Fruit fly (Drosophila melanogaster) whole organism, embryonic: ENCODE data around the gene scyl.
A peak's percentile ranks its signal among the peaks of the same experiment; 100 is the strongest.

Source experiments
- Atf6 ChIP-seq: fragments of 200-800 bp; sonication (Bioruptor generic); IDR thresholded peaks from 2 replicates; pipeline ENCODE4 v1.3.6; 2022; ENCODE audit warnings: missing biosample characterization, missing genetic modification characterization
- Awh ChIP-seq: fragments of 200-800 bp; sonication (Bioruptor generic); IDR thresholded peaks from 2 replicates; pipeline ENCODE4, ENCODE4 v1.3.6; 2022; ENCODE audit warnings: missing biosample characterization, missing genetic modification characterization
- CG10431 ChIP-seq: fragments of 200-800 bp; sonication (Bioruptor generic); optimal IDR thresholded peaks from 3 replicates; lab custom pipeline; 2018; ENCODE audit warnings: missing biosample characterization, mild to moderate bottlenecking, missing genetic modification characterization
- CG13624 ChIP-seq: fragments of 200-800 bp; sonication (Bioruptor generic); optimal IDR thresholded peaks from 2 replicates; lab custom pipeline; 2016; ENCODE audit warnings: missing biosample characterization, missing genetic modification characterization
- CG13894 ChIP-seq: fragments of 200-800 bp; sonication (Bioruptor generic); optimal IDR thresholded peaks from 3 replicates; lab custom pipeline; 2018; ENCODE audit warnings: missing biosample characterization, mild to moderate bottlenecking, missing genetic modification characterization, moderate library complexity
- CG14441 ChIP-seq: fragments of 200-800 bp; sonication (Bioruptor generic); IDR thresholded peaks from 2 replicates; pipeline ENCODE4 v1.3.6; 2022; ENCODE audit warnings: missing biosample characterization, missing genetic modification characterization
- CG15479 ChIP-seq: fragments of 200-800 bp; sonication (Bioruptor generic); optimal IDR thresholded peaks from 3 replicates; lab custom pipeline; 2019; ENCODE audit warnings: missing biosample characterization, mild to moderate bottlenecking, missing genetic modification characterization, moderate library complexity
- CG1603 ChIP-seq: fragments of 200-800 bp; sonication (Bioruptor generic); optimal IDR thresholded peaks from 2 replicates; lab custom pipeline; 2019; ENCODE audit warnings: missing biosample characterization, mild to moderate bottlenecking, missing genetic modification characterization, moderate library complexity
- CG16779 ChIP-seq: fragments of 200-800 bp; sonication (Bioruptor generic); IDR thresholded peaks from 2 replicates; pipeline ENCODE4 v1.3.6; 2022; ENCODE audit warnings: missing biosample characterization, missing genetic modification characterization
- CG17186 ChIP-seq: fragments of 200-800 bp; sonication (Bioruptor generic); optimal IDR thresholded peaks from 3 replicates; lab custom pipeline; 2017; ENCODE audit warnings: missing biosample characterization, missing genetic modification reagents, missing genetic modification characterization
- CG17328 ChIP-seq: fragments of 200-800 bp; sonication (Bioruptor generic); IDR thresholded peaks from 2 replicates; pipeline ENCODE4 v1.3.6; 2022; ENCODE audit warnings: missing biosample characterization, missing genetic modification characterization
- CG17385 ChIP-seq: fragments of 200-800 bp; sonication (Bioruptor generic); optimal IDR thresholded peaks from 3 replicates; lab custom pipeline; 2018; ENCODE audit warnings: missing biosample characterization, mild to moderate bottlenecking, missing genetic modification characterization
- CG1832 ChIP-seq: fragments of 200-800 bp; sonication (Bioruptor generic); optimal IDR thresholded peaks from 2 replicates; lab custom pipeline; 2017; ENCODE audit warnings: missing biosample characterization, mild to moderate bottlenecking, missing genetic modification characterization, inconsistent platforms
- CG34376 ChIP-seq: fragments of 200-800 bp; sonication (Bioruptor generic); optimal IDR thresholded peaks from 2 replicates; lab custom pipeline; 2018; ENCODE audit warnings: missing biosample characterization, mild to moderate bottlenecking, missing genetic modification characterization
- CG5180 ChIP-seq: fragments of 200-800 bp; sonication (Bioruptor generic); optimal IDR thresholded peaks from 3 replicates; lab custom pipeline; 2017; ENCODE audit warnings: missing biosample characterization, missing genetic modification characterization, mild to moderate bottlenecking, moderate library complexity, missing genetic modification reagents
- CG7839 ChIP-seq: fragments of 200-800 bp; sonication (Bioruptor generic); optimal IDR thresholded peaks from 3 replicates; lab custom pipeline; 2018; ENCODE audit warnings: missing biosample characterization, mild to moderate bottlenecking, missing genetic modification characterization, moderate library complexity
- CG8478 ChIP-seq: fragments of >200 bp; optimal IDR thresholded peaks from 2 replicates; lab custom pipeline; 2018
- Dbx ChIP-seq: fragments of 200-800 bp; sonication (Bioruptor generic); IDR thresholded peaks from 3 replicates; pipeline ENCODE4 v1.3.6; 2022; ENCODE audit warnings: missing biosample characterization, missing genetic modification characterization
- Deaf1 ChIP-seq: fragments of 200-800 bp; optimal IDR thresholded peaks from 3 replicates; lab custom pipeline; 2019; ENCODE audit warnings: missing biosample characterization, mild to moderate bottlenecking, missing genetic modification characterization, moderate library complexity
- Dp ChIP-seq: fragments of 200-800 bp; sonication (Bioruptor generic); optimal IDR thresholded peaks from 2 replicates; lab custom pipeline; 2018; ENCODE audit warnings: missing biosample characterization, mild to moderate bottlenecking, missing genetic modification characterization, moderate library complexity
- HmgD ChIP-seq: fragments of 200-800 bp; sonication (Bioruptor generic); optimal IDR thresholded peaks from 3 replicates; lab custom pipeline; 2016; ENCODE audit warnings: missing biosample characterization, missing genetic modification characterization
- HmgZ ChIP-seq: fragments of 200-800 bp; sonication (Bioruptor generic); optimal IDR thresholded peaks from 2 replicates; lab custom pipeline; 2018; ENCODE audit warnings: missing biosample characterization, mild to moderate bottlenecking, missing genetic modification characterization
- Hr78 ChIP-seq, 2 experiments: fragments of 200-800 bp in 1 of 2; fragments of >200 bp in 1 of 2; sonication (Bioruptor generic) in 1 of 2; optimal IDR thresholded peaks; 2 replicates each; lab custom pipeline; 2017 to 2019; ENCODE audit warnings: missing biosample characterization in 2 of 2, missing genetic modification characterization in 2 of 2, mild to moderate bottlenecking in 1 of 2, moderate library complexity in 1 of 2
- Lim3 ChIP-seq: fragments of 200-800 bp; sonication (Bioruptor generic); IDR thresholded peaks from 2 replicates; pipeline ENCODE4 v1.3.6; 2022; ENCODE audit warnings: missing biosample characterization, missing genetic modification characterization
- Rfx ChIP-seq: fragments of 200-800 bp; sonication (Bioruptor generic); IDR thresholded peaks from 2 replicates; pipeline ENCODE4 v1.3.6; 2022; ENCODE audit warnings: missing biosample characterization, missing genetic modification characterization
- ase ChIP-seq: fragments of 200-800 bp; sonication (Bioruptor generic); IDR thresholded peaks from 3 replicates; pipeline ENCODE4 v1.3.6; 2022; ENCODE audit warnings: missing biosample characterization, missing genetic modification characterization
- cas ChIP-seq: fragments of 200-800 bp; sonication (Bioruptor generic); IDR thresholded peaks from 2 replicates; pipeline ENCODE4 v1.3.6; 2022; ENCODE audit warnings: missing biosample characterization, missing genetic modification characterization
- caup ChIP-seq: fragments of 200-800 bp; sonication (Bioruptor generic); optimal IDR thresholded peaks from 3 replicates; lab custom pipeline; 2017; ENCODE audit warnings: missing biosample characterization, mild to moderate bottlenecking, missing genetic modification characterization, moderate library complexity; ENCODE audit not compliant: severe bottlenecking
- chm ChIP-seq: fragments of 200-800 bp; sonication (Bioruptor generic); IDR thresholded peaks from 2 replicates; pipeline ENCODE4 v1.3.6; 2022; ENCODE audit warnings: missing biosample characterization, missing genetic modification characterization
- corto ChIP-seq: fragments of 200-800 bp; sonication (Bioruptor generic); optimal IDR thresholded peaks from 2 replicates; lab custom pipeline; 2016; ENCODE audit warnings: missing biosample characterization, mild to moderate bottlenecking, missing genetic modification characterization, moderate library complexity
- en ChIP-seq: fragments of 200-800 bp; sonication (Bioruptor generic); optimal IDR thresholded peaks from 2 replicates; lab custom pipeline; 2016; ENCODE audit warnings: missing biosample characterization, missing genetic modification characterization
- grau ChIP-seq: fragments of 200-800 bp; optimal IDR thresholded peaks from 3 replicates; lab custom pipeline; 2019; ENCODE audit warnings: missing biosample characterization, mild to moderate bottlenecking, missing genetic modification characterization, moderate library complexity
- grn ChIP-seq: fragments of 200-800 bp; sonication (Bioruptor generic); optimal IDR thresholded peaks from 3 replicates; lab custom pipeline; 2017; ENCODE audit warnings: missing biosample characterization, missing genetic modification characterization
- klu ChIP-seq: fragments of 200-800 bp; sonication (Bioruptor generic); IDR thresholded peaks from 2 replicates; pipeline ENCODE4 v1.3.6; 2022; ENCODE audit warnings: missing biosample characterization, missing genetic modification characterization
- lab ChIP-seq: fragments of 200-800 bp; sonication (Bioruptor generic); optimal IDR thresholded peaks from 3 replicates; lab custom pipeline; 2017; ENCODE audit warnings: missing biosample characterization, missing genetic modification characterization, mild to moderate bottlenecking, moderate library complexity, missing genetic modification reagents
- mirr ChIP-seq: fragments of 200-800 bp; sonication (Bioruptor generic); optimal IDR thresholded peaks from 3 replicates; lab custom pipeline; 2018; ENCODE audit warnings: missing biosample characterization, mild to moderate bottlenecking, missing genetic modification characterization
- otp ChIP-seq: fragments of 200-800 bp; sonication (Bioruptor generic); IDR thresholded peaks from 3 replicates; pipeline ENCODE4, ENCODE4 v1.3.6; 2022; ENCODE audit warnings: missing biosample characterization, missing genetic modification characterization
- p53 ChIP-seq: fragments of 200-800 bp; sonication (Bioruptor generic); optimal IDR thresholded peaks from 2 replicates; lab custom pipeline; 2016; ENCODE audit warnings: missing biosample characterization, missing genetic modification characterization
- peb ChIP-seq: fragments of 200-800 bp; sonication (Bioruptor generic); IDR thresholded peaks from 2 replicates; pipeline ENCODE4 v1.3.6; 2022; ENCODE audit warnings: missing biosample characterization, missing genetic modification characterization
- prd ChIP-seq, 3 experiments: fragments of >200 bp in 2 of 3; fragments of 200-800 bp in 1 of 3; sonication (Bioruptor generic) in 1 of 3; optimal IDR thresholded peaks in 2 of 3; IDR thresholded peaks in 1 of 3; 2 replicates in 2 of 3; 3 replicates in 1 of 3; pipeline versions ENCODE4 v1.3.6 to Lab custom; 2017 to 2022; ENCODE audit warnings: missing biosample characterization in 1 of 3, missing genetic modification characterization in 1 of 3
- schlank ChIP-seq: fragments of 200-800 bp; sonication (Bioruptor generic); optimal IDR thresholded peaks from 2 replicates; lab custom pipeline; 2018; ENCODE audit warnings: missing biosample characterization, mild to moderate bottlenecking, missing genetic modification characterization
- seq ChIP-seq: fragments of 200-800 bp; sonication (Bioruptor generic); IDR thresholded peaks from 2 replicates; pipeline ENCODE4 v1.3.6; 2022; ENCODE audit warnings: missing biosample characterization, missing genetic modification characterization
- slbo ChIP-seq: fragments of 200-800 bp; sonication (Bioruptor generic); IDR thresholded peaks from 2 replicates; pipeline ENCODE4 v1.3.6; 2022; ENCODE audit warnings: missing biosample characterization, missing genetic modification characterization
- so ChIP-seq: fragments of 200-800 bp; sonication (Bioruptor generic); IDR thresholded peaks from 3 replicates; pipeline ENCODE4 v1.3.6; 2022; ENCODE audit warnings: missing biosample characterization, missing genetic modification characterization
- zen ChIP-seq: fragments of 200-800 bp; sonication (Bioruptor generic); optimal IDR thresholded peaks from 3 replicates; lab custom pipeline; 2018; ENCODE audit warnings: missing biosample characterization, mild to moderate bottlenecking, missing genetic modification characterization, moderate library complexity
- zfh1 ChIP-seq: fragments of 200-800 bp; sonication (Bioruptor generic); IDR thresholded peaks from 3 replicates; pipeline ENCODE4 v1.3.6; 2022; ENCODE audit warnings: missing biosample characterization, missing genetic modification characterization

Gene scyl

DNA sequence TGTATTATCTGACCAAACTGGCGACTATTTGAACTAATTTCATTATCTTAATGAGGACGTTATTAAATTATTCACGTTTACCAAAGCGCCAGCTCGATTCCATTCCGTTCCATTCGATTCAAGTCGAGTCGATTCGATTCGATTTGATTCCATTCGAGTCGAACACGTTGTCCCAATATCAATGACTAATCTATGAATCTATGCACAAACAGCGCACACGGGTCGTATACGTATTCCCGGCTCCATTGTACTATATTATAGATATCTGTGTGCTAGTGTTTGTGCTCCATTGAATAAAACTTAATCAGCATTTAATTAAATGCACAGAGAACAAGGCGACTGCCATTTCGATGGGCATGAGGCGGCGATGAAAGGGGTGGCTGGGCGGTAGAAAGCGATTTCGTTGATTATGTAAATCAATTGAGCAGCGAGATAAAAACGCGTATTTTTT, 12.9 kb upstream of the scyl start (continued):
- TF ChIP-seq grau (tag; lab: Kevin White, UChicago), result peak; percentile 1
- peak; percentile 14 for TF ChIP-seq HmgZ (tag; lab: Kevin White, UChicago)
- no peak for TF ChIP-seq Rfx
- TF ChIP-seq en, result no peak
- TF ChIP-seq CG8478 (lab: Kevin White, UChicago), result no peak
- no peak for TF ChIP-seq cas (GFP tag; lab: Robert Waterston, UW)
- TF ChIP-seq CG13894 (tag; lab: Kevin White, UChicago), result peak; percentile 26
- TF ChIP-seq Lim3 (GFP tag; lab: Robert Waterston, UW), result peak; percentile 33; the same call in 1 of the 2 replicates

DNA sequence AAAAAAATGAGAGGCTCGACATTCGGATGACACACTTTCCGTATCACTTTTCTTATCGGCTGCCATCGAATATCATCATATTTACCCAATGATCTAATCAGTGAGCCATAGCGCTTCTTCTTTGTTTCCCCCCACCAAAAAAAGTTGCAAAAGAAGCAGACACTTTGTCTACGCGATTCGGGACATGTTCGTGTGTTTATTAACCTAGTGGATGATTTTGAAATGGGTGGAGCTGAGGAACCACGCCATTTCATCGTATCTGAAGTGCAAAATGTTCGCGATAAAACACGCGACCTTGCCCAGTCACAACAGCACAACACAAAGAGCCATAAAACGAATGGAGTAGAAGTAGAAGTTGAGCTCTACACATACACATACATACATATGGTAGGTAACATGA, 10.2 kb upstream of the scyl start:
- TF ChIP-seq zfh1 (GFP tag; lab: Robert Waterston, UW) (0 out of 3 replicates have a peak, but pooled peaks have one; percentile 27), CG17385 (GFP tag; lab: Kevin White, UChicago) (peak; percentile 31), Awh (GFP tag; lab: Robert Waterston, UW) (0 out of 2 replicates have a peak, but pooled peaks have one; percentile 33), otp (no peak), CG15479 (GFP tag; lab: Kevin White, UChicago) (peak; percentile 31), lab (GFP tag; lab: Kevin White, UChicago) (peak; percentile 5), CG34376 (GFP tag; lab: Kevin White, UChicago) (no peak), corto (GFP tag; lab: Kevin White, UChicago) (no peak), CG14441 (GFP tag; lab: Robert Waterston, UW) (no peak), CG10431 (no peak), CG13624 (no peak), CG5180 (GFP tag; lab: Kevin White, UChicago) (no peak), grn (GFP tag; lab: Kevin White, UChicago) (peak; percentile 65), chm (no peak), prd (optimal IDR thresholded peaks at IDR 0.05; lab: Kevin White, UChicago) (no peak), prd (GFP tag; IDR thresholded peaks at IDR 0.05; lab: Robert Waterston, UW) (peak; percentile 35; the same call in 1 of the 3 replicates), Deaf1 (no peak), HmgD (no peak), CG17186 (no peak), zen (tag; lab: Kevin White, UChicago) (peak; percentile 5), caup (GFP tag; lab: Kevin White, UChicago) (no peak)

DNA sequence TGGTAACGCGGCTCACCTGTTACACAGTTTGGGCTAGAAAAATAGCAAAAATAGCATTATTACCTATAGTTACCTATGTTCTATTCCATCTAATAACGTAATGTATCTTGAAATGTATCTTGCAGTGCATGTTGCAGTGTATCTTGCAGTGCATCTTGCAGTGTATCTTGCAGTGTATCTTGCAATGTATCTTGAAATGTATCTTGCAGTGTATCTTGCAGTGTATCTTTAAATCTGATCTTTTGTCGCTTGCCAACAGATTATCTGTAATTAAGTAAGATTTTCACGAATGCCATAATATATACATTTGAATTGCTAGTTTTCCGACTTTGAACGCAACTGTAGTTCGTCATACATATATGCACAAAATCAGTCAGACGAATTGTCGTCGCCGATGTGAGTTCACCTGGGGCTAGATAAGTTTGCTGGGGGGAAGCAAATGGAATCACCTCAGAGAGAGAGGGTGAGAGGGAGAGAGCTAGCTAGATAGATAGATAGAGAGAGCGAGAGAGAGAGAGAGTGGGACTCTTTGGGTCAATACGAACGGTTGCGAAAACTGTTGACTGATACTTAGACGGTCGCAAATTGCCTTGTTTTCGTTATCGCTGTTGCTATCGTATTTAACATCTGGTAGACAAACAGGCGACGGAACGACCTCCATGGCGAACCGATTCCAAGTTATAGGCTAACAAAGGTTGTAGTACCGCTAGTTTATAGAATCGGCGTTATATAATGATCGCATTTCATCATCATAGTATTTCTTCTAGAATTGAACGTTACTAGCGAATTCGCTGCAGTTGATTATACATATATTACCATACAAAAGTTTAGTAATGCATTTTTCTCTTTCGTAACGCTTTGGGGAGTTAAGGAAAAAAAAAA, 9.5 kb upstream of the scyl start:
- TF ChIP-seq CG16779 (0 out of 2 replicates have a peak, but pooled peaks have one; percentile 10), CG17186 (no peak), slbo (GFP tag; lab: Robert Waterston, UW) (peak; percentile 24; the same call in 1 of the 2 replicates), Hr78 (GFP tag; optimal IDR thresholded peaks at IDR 0.05; lab: Kevin White, UChicago) (peak in 1 of 2 experiments; percentile 37), CG1603 (peak; percentile 1), so (GFP tag; lab: Robert Waterston, UW) (0 out of 3 replicates have a peak, but pooled peaks have one; percentile 31), schlank (tag; lab: Kevin White, UChicago) (no peak), Dbx (no peak; the same call in 2 of the 3 replicates), CG13894 (tag; lab: Kevin White, UChicago) (no peak), klu (GFP tag; lab: Robert Waterston, UW) (no peak), seq (GFP tag; lab: Robert Waterston, UW) (peak; percentile 26; the same call in 1 of the 2 replicates), Atf6 (GFP tag; lab: Robert Waterston, UW) (peak; percentile 45; the same call in 1 of the 2 replicates), mirr (GFP tag; lab: Kevin White, UChicago) (peak; percentile 85), p53 (no peak), Awh (GFP tag; lab: Robert Waterston, UW) (0 out of 2 replicates have a peak, but pooled peaks have one; percentile 35), CG7839 (tag; lab: Kevin White, UChicago) (no peak), ase (GFP tag; lab: Robert Waterston, UW) (peak; percentile 40; the same call in 1 of the 3 replicates), Dp (no peak), peb (GFP tag; lab: Robert Waterston, UW) (no peak), CG17328 (no peak), CG1832 (GFP tag; lab: Kevin White, UChicago) (peak; percentile 56)
